Fruit fly (Drosophila melanogaster): Measurements from ENCODE around the gene Atac3.

Gene Atac3

dm6 chr3L:319145-320009 lies 8.4 kb downstream of the Atac3 start, which contains the start of gene fwd (continued):
- TF ChIP-seq CG4854 (GFP tag; optimal IDR thresholded peaks at IDR 0.05) (peak; percentile 16), toy (GFP tag; IDR thresholded peaks at IDR 0.05) (no peak), CG18476 (GFP tag; optimal IDR thresholded peaks at IDR 0.05) (no peak), CG10654 (GFP tag; optimal IDR thresholded peaks at IDR 0.05) (no peak), fd102C (GFP tag; optimal IDR thresholded peaks at IDR 0.05) (no peak), ci (GFP tag; IDR thresholded peaks at IDR 0.05) (peak; percentile 72; the same call in 1 of the 3 replicates), Neu2 (GFP tag; optimal IDR thresholded peaks at IDR 0.05; ENCODE audit: borderline replicate concordance) (no peak), zfh2 (GFP tag; optimal IDR thresholded peaks at IDR 0.05) (peak; percentile 3), CG10267 (tag; optimal IDR thresholded peaks at IDR 0.05) (peak; percentile 65), row (GFP tag; IDR thresholded peaks at IDR 0.05) (no peak; the same call in 2 of the 3 replicates), Jarid2 (GFP tag; optimal IDR thresholded peaks at IDR 0.05) (peak; percentile 90), CG3407 (GFP tag; optimal IDR thresholded peaks at IDR 0.05) (peak; percentile 11), CG3065 (GFP tag; optimal IDR thresholded peaks at IDR 0.05) (no peak), Eip74EF (GFP tag; optimal IDR thresholded peaks at IDR 0.05) (no peak), tup (GFP tag; optimal IDR thresholded peaks at IDR 0.05) (no peak), dmrt11E (tag; optimal IDR thresholded peaks at IDR 0.05) (peak; percentile 10), CG4360 (GFP tag; IDR thresholded peaks at IDR 0.05) (peak; percentile 76), YL-1 (GFP tag; optimal IDR thresholded peaks at IDR 0.05) (peak; percentile 97), Doc3 (GFP tag; IDR thresholded peaks at IDR 0.05; ENCODE audit: partially characterized antibody) (no peak), CG12744 (GFP tag; optimal IDR thresholded peaks at IDR 0.05) (no peak), CG14965 (GFP tag; optimal IDR thresholded peaks at IDR 0.05; ENCODE audit: borderline replicate concordance) (no peak), amos (GFP tag; IDR thresholded peaks at IDR 0.05; ENCODE audit: partially characterized antibody) (peak; percentile 58), Atf3 (GFP tag; optimal IDR thresholded peaks at IDR 0.05) (no peak), Rfx (GFP tag; IDR thresholded peaks at IDR 0.05) (peak; percentile 34; the same call in 1 of the 2 replicates), CG31441 (GFP tag; IDR thresholded peaks at IDR 0.05) (peak; percentile 32; the same call in 1 of the 2 replicates), Dp (GFP tag; optimal IDR thresholded peaks at IDR 0.05) (peak; percentile 60), CG16815 (GFP tag; optimal IDR thresholded peaks at IDR 0.05) (no peak), CG33557 (GFP tag; optimal IDR thresholded peaks at IDR 0.05) (peak; percentile 54), Drgx (GFP tag; IDR thresholded peaks at IDR 0.05) (no peak), Sry-δ (GFP tag; optimal IDR thresholded peaks at IDR 0.05) (peak; percentile 53), CG9817 (tag; optimal IDR thresholded peaks at IDR 0.05) (no peak), lab (GFP tag; optimal IDR thresholded peaks at IDR 0.05) (no peak), MTF-1 (GFP tag; optimal IDR thresholded peaks at IDR 0.05; ENCODE audit: borderline replicate concordance) (no peak), Usf (GFP tag; optimal IDR thresholded peaks at IDR 0.05) (no peak), pfk (GFP tag; optimal IDR thresholded peaks at IDR 0.05) (peak; percentile 51), CG8089 (GFP tag; optimal IDR thresholded peaks at IDR 0.05) (no peak), bsh (GFP tag; optimal IDR thresholded peaks at IDR 0.05) (peak in 1 of 2 experiments; percentile 28), hb (GFP tag; IDR thresholded peaks at IDR 0.05; ENCODE audit: partially characterized antibody) (no peak), Hsf (GFP tag; optimal IDR thresholded peaks at IDR 0.05) (no peak), CG3838 (GFP tag; optimal IDR thresholded peaks at IDR 0.05) (no peak), rib (GFP tag; IDR thresholded peaks at IDR 0.05) (peak; percentile 89), zen2 (GFP tag; IDR thresholded peaks at IDR 0.05; ENCODE audit: partially characterized antibody) (no peak), H2.0 (GFP tag; IDR thresholded peaks at IDR 0.05) (no peak), CG2875 (GFP tag; optimal IDR thresholded peaks at IDR 0.05) (peak; percentile 22), Ptx1 (GFP tag; IDR thresholded peaks at IDR 0.05) (0 out of 2 replicates have a peak, but pooled peaks have one; percentile 19), CG31365 (tag; optimal IDR thresholded peaks at IDR 0.05) (peak; percentile 14), sug (tag; optimal IDR thresholded peaks at IDR 0.05) (peak; percentile 45)
